Fruit fly (Drosophila melanogaster): ENCODE data around the gene CG7251.

The CG7251 gene

DNA sequence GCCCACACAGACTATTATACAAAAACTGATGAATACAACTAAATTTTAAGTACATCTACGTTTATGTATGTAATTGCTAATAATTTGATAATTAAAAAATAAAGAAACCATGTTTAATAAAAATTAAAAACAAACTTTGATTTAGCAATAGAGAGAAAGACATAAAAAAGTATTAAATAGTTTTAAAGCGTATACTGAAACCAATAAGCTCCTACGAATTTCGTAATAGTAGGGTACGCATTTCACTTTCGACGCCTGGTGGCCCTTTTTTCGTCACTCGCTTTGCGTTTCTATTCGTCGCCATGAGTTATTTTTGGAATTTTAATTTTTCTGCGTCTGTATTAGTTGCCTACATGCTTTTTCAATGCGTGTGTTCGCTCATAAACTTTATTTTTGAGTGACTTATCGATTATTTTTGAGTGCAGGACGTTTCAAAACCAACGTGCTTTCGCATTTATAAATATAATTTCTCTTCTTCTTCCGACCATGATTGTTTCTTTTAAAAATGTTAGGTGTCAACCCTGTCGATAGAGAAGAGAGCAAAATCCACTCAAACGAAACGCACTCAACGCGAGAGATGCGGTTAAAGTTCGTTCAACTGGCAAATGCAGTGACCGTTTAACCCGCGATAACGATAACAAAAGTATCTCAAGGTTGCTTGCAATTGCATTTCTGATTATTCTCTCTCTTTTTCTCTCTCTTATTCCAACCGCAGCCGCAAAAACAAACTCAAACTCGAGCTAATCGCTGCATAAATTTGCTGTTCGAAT lies 41.5 kb downstream of the CG7251 start, which contains the start of gene Oscillin (continued):
- peak; percentile 73 for TF ChIP-seq CG10147 (GFP tag; optimal IDR thresholded peaks at IDR 0.05)
- no peak for TF ChIP-seq CG7928 (GFP tag; optimal IDR thresholded peaks at IDR 0.05)
- TF ChIP-seq CG5180 (GFP tag; optimal IDR thresholded peaks at IDR 0.05) = peak; percentile 69
- TF ChIP-seq CG2678 (tag; optimal IDR thresholded peaks at IDR 0.05) = peak; percentile 92
- peak; percentile 89 for TF ChIP-seq CG17385 (GFP tag; optimal IDR thresholded peaks at IDR 0.05)
- no peak for TF ChIP-seq Hr3 (GFP tag; optimal IDR thresholded peaks at IDR 0.05)
- no peak for TF ChIP-seq Hand (GFP tag; optimal IDR thresholded peaks at IDR 0.05)
- peak; percentile 78 for TF ChIP-seq HLH3B (GFP tag; IDR thresholded peaks at IDR 0.05)
- TF ChIP-seq CG2712 (tag; optimal IDR thresholded peaks at IDR 0.05) = peak; percentile 95
- no peak for TF ChIP-seq Elba2 (GFP tag; optimal IDR thresholded peaks at IDR 0.05)
- peak; percentile 45; the same call in 1 of the 2 replicates for TF ChIP-seq MBD-R2 (GFP tag; IDR thresholded peaks at IDR 0.05)
- peak; percentile 12 for TF ChIP-seq CG11398 (GFP tag; optimal IDR thresholded peaks at IDR 0.05)
- TF ChIP-seq Xbp1 (GFP tag; optimal IDR thresholded peaks at IDR 0.05) = peak; percentile 80
- peak; percentile 69 for TF ChIP-seq trem (tag; optimal IDR thresholded peaks at IDR 0.05)
- TF ChIP-seq CG15269 (tag; optimal IDR thresholded peaks at IDR 0.05) = peak; percentile 75
- TF ChIP-seq nerfin-2 (GFP tag; IDR thresholded peaks at IDR 0.05; ENCODE audit: partially characterized antibody) = peak; percentile 87
- no peak for TF ChIP-seq Hmr (GFP tag; optimal IDR thresholded peaks at IDR 0.05)
- peak; percentile 88 for TF ChIP-seq Ptx1 (GFP tag; IDR thresholded peaks at IDR 0.05)
- peak; percentile 93 for TF ChIP-seq CG18262 (tag; optimal IDR thresholded peaks at IDR 0.05)
- no peak for TF ChIP-seq h (optimal IDR thresholded peaks at IDR 0.05)
- peak; percentile 45; the same call in 2 of the 3 replicates for TF ChIP-seq CG34224 (GFP tag; IDR thresholded peaks at IDR 0.05; ENCODE audit: partially characterized antibody)
- peak; percentile 59 for TF ChIP-seq bab2 (GFP tag; optimal IDR thresholded peaks at IDR 0.05)
- peak; percentile 29 for TF ChIP-seq CG12744 (GFP tag; optimal IDR thresholded peaks at IDR 0.05)
- peak; percentile 36 for TF ChIP-seq pros (GFP tag; optimal IDR thresholded peaks at IDR 0.05)
- peak; percentile 49 for TF ChIP-seq CG18619 (GFP tag; optimal IDR thresholded peaks at IDR 0.05)
- TF ChIP-seq slp2 (GFP tag; optimal IDR thresholded peaks at IDR 0.05) = peak; percentile 44
- TF ChIP-seq pho (GFP tag; optimal IDR thresholded peaks at IDR 0.05) = peak; percentile 30
- no peak for TF ChIP-seq en (GFP tag; optimal IDR thresholded peaks at IDR 0.05)
- no peak for TF ChIP-seq NC2β (GFP tag; optimal IDR thresholded peaks at IDR 0.05)
- TF ChIP-seq Mrtf (GFP tag; IDR thresholded peaks at IDR 0.05) = peak; percentile 75; the same call in 1 of the 3 replicates
- peak; percentile 79 for TF ChIP-seq Dbx (GFP tag; IDR thresholded peaks at IDR 0.05)
- no peak for TF ChIP-seq Lpt (GFP tag; optimal IDR thresholded peaks at IDR 0.05)
- peak; percentile 87 for TF ChIP-seq Rfx (GFP tag; IDR thresholded peaks at IDR 0.05)
- TF ChIP-seq corto (GFP tag; optimal IDR thresholded peaks at IDR 0.05) = peak; percentile 40
- TF ChIP-seq CG2199 (GFP tag; IDR thresholded peaks at IDR 0.05) = 0 out of 3 replicates have a peak, but pooled peaks have one; percentile 25
- TF ChIP-seq CG18476 (GFP tag; optimal IDR thresholded peaks at IDR 0.05) = peak; percentile 70
- 0 out of 2 replicates have a peak, but pooled peaks have one; percentile 15 for TF ChIP-seq CG2129 (GFP tag; IDR thresholded peaks at IDR 0.05; ENCODE audit: partially characterized antibody)
- no peak for TF ChIP-seq gt (GFP tag; IDR thresholded peaks at IDR 0.05)
- TF ChIP-seq lab (GFP tag; optimal IDR thresholded peaks at IDR 0.05) = peak; percentile 88
- TF ChIP-seq CG8290 (GFP tag; optimal IDR thresholded peaks at IDR 0.05) = peak; percentile 41
- TF ChIP-seq CG8290 (tag; optimal IDR thresholded peaks at IDR 0.05) = peak in 1 of 2 experiments; percentile 5
- 0 out of 2 replicates have a peak, but pooled peaks have one; percentile 43 for TF ChIP-seq unc-4 (GFP tag; IDR thresholded peaks at IDR 0.05; ENCODE audit: partially characterized antibody)
- peak; percentile 91 for TF ChIP-seq CG14014 (GFP tag; IDR thresholded peaks at IDR 0.05)
- TF ChIP-seq B-H2 (GFP tag; optimal IDR thresholded peaks at IDR 0.05) = peak; percentile 41
- TF ChIP-seq mirr (GFP tag; optimal IDR thresholded peaks at IDR 0.05) = no peak
- no peak for TF ChIP-seq otp (GFP tag; IDR thresholded peaks at IDR 0.05)
- TF ChIP-seq CG9727 (GFP tag; optimal IDR thresholded peaks at IDR 0.05) = peak; percentile 88
- no peak for TF ChIP-seq grn (GFP tag; optimal IDR thresholded peaks at IDR 0.05)
- no peak for TF ChIP-seq Chrac-16 (GFP tag; optimal IDR thresholded peaks at IDR 0.05)
